Fruit fly (Drosophila melanogaster): Measurements from ENCODE around the gene Txl.

dm6 chr3L:5808540-5809200, 43.0 kb downstream of the Txl start:
- TF ChIP-seq CTCF (optimal IDR thresholded peaks at IDR 0.05), result no peak
- TF ChIP-seq CG8478 (optimal IDR thresholded peaks at IDR 0.05), result no peak
